Worm (Caenorhabditis elegans) whole organism, young adult: ENCODE results near the gene cyp-13A3.
A peak's percentile ranks its signal among the peaks of the same experiment; 100 is the strongest.

Experiments used
- B0261.1 ChIP-seq: sonication (generic microtip); optimal IDR thresholded peaks from 2 replicates; lab custom pipeline; 2016; ENCODE audit warnings: mild to moderate bottlenecking, missing genetic modification characterization, moderate library complexity, missing compliant biosample characterization
- C06A6.2 ChIP-seq: fragments of 200-800 bp; sonication (Bioruptor generic); conservative IDR thresholded peaks from 2 replicates; pipeline ENCODE4 v1.3.6; 2022; ENCODE audit warnings: missing genetic modification characterization, missing compliant biosample characterization
- D2030.7 ChIP-seq: fragments of 200-800 bp; sonication (Bioruptor generic); IDR thresholded peaks from 2 replicates; pipeline ENCODE4 v1.3.6; 2022; ENCODE audit warnings: missing genetic modification reagents, missing genetic modification characterization, missing compliant biosample characterization
- F23B12.7 ChIP-seq: sonication (generic microtip); optimal IDR thresholded peaks from 2 replicates; lab custom pipeline; 2017; ENCODE audit warnings: missing genetic modification characterization, mild to moderate bottlenecking, missing compliant biosample characterization, antibody characterized with exemption, moderate library complexity; ENCODE audit not compliant: insufficient read depth
- F33H1.4 ChIP-seq: fragments of 200-800 bp; sonication (Bioruptor generic); IDR thresholded peaks from 2 replicates; pipeline ENCODE4 v1.3.6; 2022; ENCODE audit warnings: missing genetic modification reagents, missing genetic modification characterization, missing compliant biosample characterization
- F39B2.1 ChIP-seq: fragments of 200-800 bp; sonication (Bioruptor generic); IDR thresholded peaks from 2 replicates; pipeline ENCODE4 v1.3.6; 2022; ENCODE audit warnings: missing genetic modification reagents, missing genetic modification characterization, missing compliant biosample characterization
- F49E8.2 ChIP-seq: sonication (generic microtip); optimal IDR thresholded peaks from 3 replicates; lab custom pipeline; 2017; ENCODE audit warnings: missing genetic modification characterization, mild to moderate bottlenecking, missing compliant biosample characterization, antibody characterized with exemption, moderate library complexity; ENCODE audit not compliant: insufficient read depth
- F52B5.7 ChIP-seq: sonication (generic microtip); optimal IDR thresholded peaks from 2 replicates; lab custom pipeline; 2016; ENCODE audit warnings: mild to moderate bottlenecking, missing genetic modification characterization, missing compliant biosample characterization
- K12H6.12 ChIP-seq: fragments of 200-800 bp; sonication (Bioruptor generic); optimal IDR thresholded peaks from 2 replicates; lab custom pipeline; 2018; ENCODE audit warnings: mild to moderate bottlenecking, missing genetic modification characterization, missing compliant biosample characterization
- T07F8.4 ChIP-seq: sonication (generic microtip); optimal IDR thresholded peaks from 2 replicates; lab custom pipeline; 2016; ENCODE audit warnings: mild to moderate bottlenecking, missing genetic modification characterization, moderate library complexity, missing compliant biosample characterization
- T26A5.8 ChIP-seq: sonication (generic microtip); optimal IDR thresholded peaks from 2 replicates; lab custom pipeline; 2016; ENCODE audit warnings: missing genetic modification characterization, missing compliant biosample characterization
- Y53F4B.3 ChIP-seq: fragments of 200-800 bp; sonication (Bioruptor generic); IDR thresholded peaks from 2 replicates; pipeline ENCODE4 v1.3.6; 2022; ENCODE audit warnings: missing genetic modification reagents, missing genetic modification characterization, missing compliant biosample characterization
- Y53G8AR.9 ChIP-seq: fragments of 200-800 bp; sonication (Bioruptor generic); conservative IDR thresholded peaks from 2 replicates; pipeline ENCODE4 v1.3.6; 2022; ENCODE audit warnings: missing genetic modification reagents, missing genetic modification characterization, missing compliant biosample characterization
- Y56A3A.18 ChIP-seq: fragments of 200-800 bp; sonication (Bioruptor generic); IDR thresholded peaks from 2 replicates; pipeline ENCODE4 v1.3.6; 2022; ENCODE audit warnings: missing genetic modification reagents, missing genetic modification characterization, missing compliant biosample characterization
- ZK185.1 ChIP-seq: sonication (generic microtip); optimal IDR thresholded peaks from 2 replicates; lab custom pipeline; 2016; ENCODE audit warnings: mild to moderate bottlenecking, missing genetic modification characterization, missing compliant biosample characterization; ENCODE audit not compliant: poor library complexity, severe bottlenecking
- athp-1 ChIP-seq: sonication (generic microtip); optimal IDR thresholded peaks from 2 replicates; lab custom pipeline; 2017; ENCODE audit warnings: mild to moderate bottlenecking, missing genetic modification characterization, missing compliant biosample characterization
- attf-3 ChIP-seq: fragments of 200-800 bp; sonication (Bioruptor generic); conservative IDR thresholded peaks from 2 replicates; pipeline ENCODE4 v1.3.6; 2022; ENCODE audit warnings: missing genetic modification reagents, missing genetic modification characterization, missing compliant biosample characterization
- bed-2 ChIP-seq: fragments of 200-800 bp; sonication (Bioruptor generic); IDR thresholded peaks from 2 replicates; pipeline ENCODE4 v1.3.6; 2022; ENCODE audit warnings: missing genetic modification reagents, missing genetic modification characterization, missing compliant biosample characterization
- cebp-1 ChIP-seq, 2 experiments: fragments of 200-800 bp in 1 of 2; sonication (Bioruptor generic) in 1 of 2; sonication (generic microtip) in 1 of 2; IDR thresholded peaks in 1 of 2; optimal IDR thresholded peaks in 1 of 2; 2 replicates each; pipeline versions ENCODE4 v1.3.6 to Lab custom; 2017 to 2022; ENCODE audit warnings: missing compliant biosample characterization in 2 of 2, missing genetic modification characterization in 2 of 2, mild to moderate bottlenecking in 1 of 2, missing genetic modification reagents in 1 of 2, moderate library complexity in 1 of 2
- ceh-100 ChIP-seq: fragments of 200-800 bp; sonication (Bioruptor generic); IDR thresholded peaks from 2 replicates; pipeline ENCODE4 v1.3.6; 2022; ENCODE audit warnings: missing genetic modification reagents, missing genetic modification characterization, missing compliant biosample characterization
- ceh-79 ChIP-seq: sonication (generic microtip); optimal IDR thresholded peaks from 2 replicates; lab custom pipeline; 2017; ENCODE audit warnings: mild to moderate bottlenecking, missing genetic modification characterization, missing compliant biosample characterization
- dox-1 ChIP-seq: fragments of 200-800 bp; sonication (Bioruptor generic); IDR thresholded peaks from 2 replicates; pipeline ENCODE4 v1.3.6; 2022; ENCODE audit warnings: missing genetic modification reagents, missing genetic modification characterization, missing compliant biosample characterization
- dpl-1 ChIP-seq: fragments of 150-350 bp; optimal IDR thresholded peaks from 2 replicates; lab custom pipeline; 2014; ENCODE audit warnings: missing biosample characterization, missing genetic modification reagents, missing genetic modification characterization
- efl-1 ChIP-seq: fragments of 150-350 bp; optimal IDR thresholded peaks from 2 replicates; lab custom pipeline; 2014; ENCODE audit warnings: missing biosample characterization, missing genetic modification reagents, missing genetic modification characterization
- him-1 ChIP-seq: sonication (generic microtip); optimal IDR thresholded peaks from 2 replicates; lab custom pipeline; 2016; ENCODE audit warnings: missing genotype, missing genetic modification reagents, missing genetic modification characterization, missing compliant biosample characterization
- hlh-12 ChIP-seq: sonication (generic microtip); optimal IDR thresholded peaks from 2 replicates; lab custom pipeline; 2016; ENCODE audit warnings: missing genetic modification characterization, missing compliant biosample characterization
- hlh-26 ChIP-seq: fragments of 200-800 bp; sonication (Bioruptor generic); conservative IDR thresholded peaks from 2 replicates; pipeline ENCODE4 v1.3.6; 2022; ENCODE audit warnings: missing genetic modification reagents, missing genetic modification characterization, missing compliant biosample characterization
- hmg-20 ChIP-seq: fragments of 200-800 bp; sonication (Bioruptor generic); IDR thresholded peaks from 2 replicates; pipeline ENCODE4 v1.3.6; 2022; ENCODE audit warnings: missing genetic modification reagents, missing genetic modification characterization, missing compliant biosample characterization
- hrde-1 ChIP-seq: sonication (generic microtip); optimal IDR thresholded peaks from 2 replicates; lab custom pipeline; 2016; ENCODE audit warnings: missing genetic modification characterization, mild to moderate bottlenecking, missing compliant biosample characterization, moderate library complexity, missing genotype, missing genetic modification reagents, borderline replicate concordance
- hsf-1 ChIP-seq: fragments of 200-800 bp; sonication (Bioruptor generic); IDR thresholded peaks from 2 replicates; pipeline ENCODE4 v1.3.6; 2022; ENCODE audit warnings: missing genetic modification reagents, missing genetic modification characterization, missing compliant biosample characterization
- lin-35 ChIP-seq, 3 experiments: fragments of 150-350 bp in 2 of 3; sonication (generic microtip) in 1 of 3; optimal IDR thresholded peaks; 2 replicates each; lab custom pipeline; 2014 to 2018; ENCODE audit warnings: missing biosample characterization in 3 of 3, missing genetic modification characterization in 3 of 3, missing genetic modification reagents in 3 of 3
- lin-54 ChIP-seq: fragments of 200-800 bp; sonication (Bioruptor generic); optimal IDR thresholded peaks from 2 replicates; lab custom pipeline; 2018; ENCODE audit warnings: mild to moderate bottlenecking, missing genetic modification characterization, missing compliant biosample characterization
- lsl-1 ChIP-seq: fragments of 200-800 bp; sonication (Bioruptor generic); optimal IDR thresholded peaks from 2 replicates; lab custom pipeline; 2018; ENCODE audit warnings: mild to moderate bottlenecking, missing genetic modification characterization, moderate library complexity, missing compliant biosample characterization
- mes-4 ChIP-seq: sonication (generic microtip); optimal IDR thresholded peaks from 2 replicates; lab custom pipeline; 2016; ENCODE audit warnings: missing genotype, missing genetic modification characterization, missing compliant biosample characterization
- mxl-1 ChIP-seq: sonication (generic microtip); optimal IDR thresholded peaks from 2 replicates; lab custom pipeline; 2016; ENCODE audit warnings: missing genetic modification characterization, missing compliant biosample characterization
- nhr-90 ChIP-seq: sonication (generic microtip); optimal IDR thresholded peaks from 2 replicates; lab custom pipeline; 2016; ENCODE audit warnings: missing genotype, mild to moderate bottlenecking, missing genetic modification characterization, missing compliant biosample characterization
- pbrm-1 ChIP-seq: fragments of 200-800 bp; sonication (Bioruptor generic); IDR thresholded peaks from 2 replicates; pipeline ENCODE4 v1.3.6; 2022; ENCODE audit warnings: missing genetic modification reagents, missing genetic modification characterization, missing compliant biosample characterization
- rcor-1 ChIP-seq: fragments of 200-800 bp; sonication (Bioruptor generic); IDR thresholded peaks from 2 replicates; pipeline ENCODE4 v1.3.6; 2022; ENCODE audit warnings: missing genetic modification reagents, missing genetic modification characterization, missing compliant biosample characterization
- rec-8 ChIP-seq, 2 experiments: sonication (generic microtip); optimal IDR thresholded peaks; 2 replicates each; lab custom pipeline; 2016; ENCODE audit warnings: mild to moderate bottlenecking in 2 of 2, missing genetic modification characterization in 2 of 2, missing genetic modification reagents in 2 of 2, missing genotype in 2 of 2, missing biosample characterization in 1 of 2, missing compliant biosample characterization in 1 of 2, moderate library complexity in 1 of 2
- snpc-3.4 ChIP-seq: sonication (generic microtip); optimal IDR thresholded peaks from 2 replicates; lab custom pipeline; 2017; ENCODE audit warnings: missing genetic modification characterization, mild to moderate bottlenecking, missing compliant biosample characterization, antibody characterized with exemption, moderate library complexity, missing genotype, missing genetic modification reagents
- sptf-2 ChIP-seq: fragments of 200-800 bp; sonication (Bioruptor generic); optimal IDR thresholded peaks from 2 replicates; lab custom pipeline; 2018; ENCODE audit warnings: mild to moderate bottlenecking, missing genetic modification characterization, missing compliant biosample characterization
- xnd-1 ChIP-seq: sonication (generic microtip); optimal IDR thresholded peaks from 2 replicates; lab custom pipeline; 2016; ENCODE audit warnings: missing genotype, missing genetic modification reagents, missing genetic modification characterization, missing compliant biosample characterization
- zfh-2 ChIP-seq: fragments of 200-800 bp; sonication (Bioruptor generic); conservative IDR thresholded peaks from 2 replicates; pipeline ENCODE4 v1.3.6; 2022; ENCODE audit warnings: missing genetic modification reagents, missing genetic modification characterization, missing compliant biosample characterization
- ztf-25 ChIP-seq: fragments of 200-800 bp; sonication (Bioruptor generic); IDR thresholded peaks from 2 replicates; pipeline ENCODE4 v1.3.6; 2022; ENCODE audit warnings: missing genetic modification reagents, missing genetic modification characterization, missing compliant biosample characterization
- ztf-26 ChIP-seq: sonication (generic microtip); optimal IDR thresholded peaks from 2 replicates; lab custom pipeline; 2017; ENCODE audit warnings: missing genetic modification characterization, missing compliant biosample characterization
- ztf-28 ChIP-seq: fragments of 200-800 bp; sonication (Bioruptor generic); IDR thresholded peaks from 2 replicates; pipeline ENCODE4 v1.3.6; 2022; ENCODE audit warnings: missing genetic modification reagents, missing genetic modification characterization, missing compliant biosample characterization
- ztf-6 ChIP-seq: fragments of 200-800 bp; sonication (Bioruptor generic); IDR thresholded peaks from 2 replicates; pipeline ENCODE4 v1.3.6; 2022; ENCODE audit warnings: missing genetic modification reagents, missing genetic modification characterization, missing compliant biosample characterization

cyp-13A3 gene

DNA sequence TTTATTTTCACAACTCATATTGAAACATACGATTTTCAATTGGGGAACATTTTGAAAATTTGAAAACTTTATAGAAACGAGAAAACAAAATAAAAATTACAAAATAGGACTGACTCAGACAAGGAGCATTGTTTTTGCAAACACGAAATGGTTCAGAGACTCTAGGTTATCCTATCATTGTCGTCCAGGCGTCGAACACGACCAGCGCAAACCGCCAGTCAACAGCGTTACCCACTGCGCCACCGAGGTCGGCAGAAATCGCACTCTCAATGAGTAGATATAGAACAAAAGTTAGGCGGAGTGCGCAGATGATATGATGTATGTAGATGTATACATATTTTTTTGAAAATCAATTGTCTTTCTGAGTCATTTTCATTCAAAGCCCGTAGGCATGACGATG is 18.4 kb downstream of the cyp-13A3 start (continued):
- TF ChIP-seq C06A6.2 (0 out of 2 replicates have a peak, but pooled peaks have one; percentile 21), ztf-6 (no peak), Y56A3A.18 (peak; percentile 79), lsl-1 (GFP tag; lab: Kevin White, UChicago) (peak; percentile 42), dpl-1 (GFP tag; lab: Kevin White, UChicago) (no peak), ztf-26 (tag; lab: Kevin White, UChicago) (peak; percentile 64), Y53F4B.3 (GFP tag; lab: Robert Waterston, UW) (0 out of 2 replicates have a peak, but pooled peaks have one; percentile 32), Y53G8AR.9 (GFP tag; lab: Robert Waterston, UW) (0 out of 2 replicates have a peak, but pooled peaks have one; percentile 36), dox-1 (GFP tag; lab: Robert Waterston, UW) (no peak; the same call in 1 of the 2 replicates), T26A5.8 (tag; lab: Kevin White, UChicago) (no peak), xnd-1 (tag; lab: Kevin White, UChicago) (peak; percentile 15), ztf-28 (GFP tag; lab: Robert Waterston, UW) (peak; percentile 76; the same call in 1 of the 2 replicates), F39B2.1 (GFP tag; lab: Robert Waterston, UW) (no peak), mxl-1 (tag; lab: Kevin White, UChicago) (peak; percentile 81), hlh-26 (GFP tag; lab: Robert Waterston, UW) (no peak), nhr-90 (tag; lab: Kevin White, UChicago) (peak; percentile 72), hlh-12 (tag; lab: Kevin White, UChicago) (no peak), B0261.1 (peak; percentile 87), him-1 (peak; percentile 90), bed-2 (GFP tag; lab: Robert Waterston, UW) (no peak), cebp-1 (GFP tag; IDR thresholded peaks at IDR 0.05; lab: Robert Waterston, UW) (0 out of 2 replicates have a peak, but pooled peaks have one; percentile 33), cebp-1 (tag; optimal IDR thresholded peaks at IDR 0.05; lab: Kevin White, UChicago) (no peak), rec-8 (tag; optimal IDR thresholded peaks at IDR 0.05; lab: Kevin White, UChicago) (peak; percentile 33 to 82), hrde-1 (tag; lab: Kevin White, UChicago) (peak; percentile 61), ceh-100 (GFP tag; lab: Robert Waterston, UW) (no peak; the same call in 1 of the 2 replicates), lin-35 (GFP tag; optimal IDR thresholded peaks at IDR 0.05; lab: Kevin White, UChicago) (peak in 1 of 3 experiments; percentile 77), F33H1.4 (GFP tag; lab: Robert Waterston, UW) (peak; percentile 53), D2030.7 (GFP tag; lab: Robert Waterston, UW) (peak; percentile 68; the same call in 1 of the 2 replicates), F23B12.7 (peak; percentile 79), sptf-2 (GFP tag; lab: Kevin White, UChicago) (no peak), rcor-1 (GFP tag; lab: Robert Waterston, UW) (peak; percentile 58), athp-1 (peak; percentile 28), ztf-25 (peak; percentile 76; the same call in 1 of the 2 replicates), K12H6.12 (tag; lab: Kevin White, UChicago) (no peak), lin-54 (no peak), ZK185.1 (tag; lab: Kevin White, UChicago) (peak; percentile 88), F52B5.7 (tag; lab: Kevin White, UChicago) (peak; percentile 13), pbrm-1 (GFP tag; lab: Robert Waterston, UW) (peak; percentile 64; the same call in 1 of the 2 replicates), efl-1 (GFP tag; lab: Kevin White, UChicago) (no peak), mes-4 (peak; percentile 39), attf-3 (peak; percentile 66), hmg-20 (GFP tag; lab: Robert Waterston, UW) (no peak), T07F8.4 (tag; lab: Kevin White, UChicago) (peak; percentile 64), snpc-3.4 (tag; lab: Kevin White, UChicago) (peak; percentile 77), zfh-2 (GFP tag; lab: Robert Waterston, UW) (no peak), hsf-1 (GFP tag; lab: Robert Waterston, UW) (peak; percentile 48; the same call in 1 of the 2 replicates), ceh-79 (tag; lab: Kevin White, UChicago) (no peak), F49E8.2 (tag; lab: Kevin White, UChicago) (peak; percentile 20)
